Worm (Caenorhabditis elegans) whole organism, L4 larva: ENCODE data around the gene gur-5.

ENCODE experiments used
- D1046.2 ChIP-seq: fragments of 200-800 bp; sonication (Bioruptor generic); IDR thresholded peaks from 2 replicates; pipeline ENCODE4 v1.3.6; 2022; ENCODE audit warnings: missing genetic modification characterization, missing compliant biosample characterization
- F37D6.2 ChIP-seq: sonication (generic microtip); optimal IDR thresholded peaks from 2 replicates; lab custom pipeline; 2016; ENCODE audit warnings: mild to moderate bottlenecking, missing genetic modification characterization, missing compliant biosample characterization
- R02D3.7 ChIP-seq: fragments of 150-350 bp; sonication (generic microtip); optimal IDR thresholded peaks from 3 replicates; lab custom pipeline; 2014; ENCODE audit warnings: missing biosample characterization, missing genetic modification characterization
- T26A8.4 ChIP-seq: fragments of 200-800 bp; sonication (Bioruptor generic); IDR thresholded peaks from 2 replicates; pipeline ENCODE4 v1.3.6; 2022; ENCODE audit warnings: missing genetic modification characterization, missing compliant biosample characterization
- aha-1 ChIP-seq: fragments of 150-350 bp; peaks from one replicate; lab custom pipeline; 2014; ENCODE audit warnings: missing biosample characterization, missing genetic modification characterization
- ama-1 ChIP-seq: fragments of 150-350 bp; optimal IDR thresholded peaks from 2 replicates; lab custom pipeline; 2014; ENCODE audit warnings: inconsistent platforms, mixed read lengths
- attf-4 ChIP-seq: sonication (generic microtip); optimal IDR thresholded peaks from 3 replicates; lab custom pipeline; 2017; ENCODE audit warnings: missing biosample characterization, missing genetic modification characterization
- ceh-82 ChIP-seq: sonication (generic microtip); optimal IDR thresholded peaks from 2 replicates; lab custom pipeline; 2017; ENCODE audit warnings: missing biosample characterization, missing genetic modification characterization
- daf-12 ChIP-seq: fragments of 150-350 bp; optimal IDR thresholded peaks from 2 replicates; lab custom pipeline; 2014; ENCODE audit warnings: missing biosample characterization, missing genetic modification reagents, missing genetic modification characterization
- daf-16 ChIP-seq, 3 experiments: sonication (generic microtip); optimal IDR thresholded peaks; 2 replicates each; lab custom pipeline; 2016 to 2017; ENCODE audit warnings: missing genetic modification characterization in 3 of 3, missing genetic modification reagents in 3 of 3, mild to moderate bottlenecking in 2 of 3, missing compliant biosample characterization in 2 of 3, missing biosample characterization in 1 of 3, moderate library complexity in 1 of 3
- daf-19 ChIP-seq: fragments of 200-800 bp; sonication (Bioruptor generic); conservative IDR thresholded peaks from 2 replicates; pipeline ENCODE4 v1.3.6; 2022; ENCODE audit warnings: missing genetic modification characterization, missing compliant biosample characterization
- dmd-6 ChIP-seq: fragments of 200-800 bp; sonication (Bioruptor generic); IDR thresholded peaks from 2 replicates; pipeline ENCODE4 v1.3.6; 2022; ENCODE audit warnings: missing genetic modification reagents, missing genetic modification characterization, missing compliant biosample characterization
- dmd-8 ChIP-seq: fragments of 200-800 bp; sonication (Bioruptor generic); IDR thresholded peaks from 2 replicates; pipeline ENCODE4 v1.3.6; 2022; ENCODE audit warnings: missing genetic modification characterization, missing compliant biosample characterization
- duxl-1 ChIP-seq: sonication (generic microtip); optimal IDR thresholded peaks from 2 replicates; lab custom pipeline; 2016; ENCODE audit warnings: mild to moderate bottlenecking, missing genetic modification characterization, moderate library complexity, missing compliant biosample characterization; ENCODE audit not compliant: poor library complexity
- dve-1 ChIP-seq: sonication (generic microtip); optimal IDR thresholded peaks from 2 replicates; lab custom pipeline; 2017; ENCODE audit warnings: antibody characterized with exemption, mild to moderate bottlenecking, missing genetic modification characterization, missing compliant biosample characterization; ENCODE audit not compliant: insufficient read depth
- egl-27 ChIP-seq: sonication (generic microtip); optimal IDR thresholded peaks from 3 replicates; lab custom pipeline; 2017; ENCODE audit warnings: missing biosample characterization, missing genetic modification reagents, missing genetic modification characterization
- egl-43 ChIP-seq: fragments of 200-800 bp; sonication (Bioruptor generic); IDR thresholded peaks from 2 replicates; pipeline ENCODE4 v1.3.6; 2022; ENCODE audit warnings: missing genetic modification reagents, missing genetic modification characterization, missing compliant biosample characterization
- fkh-10 ChIP-seq: fragments of 150-350 bp; optimal IDR thresholded peaks from 2 replicates; lab custom pipeline; 2014; ENCODE audit warnings: missing biosample characterization, missing genetic modification reagents, missing genetic modification characterization
- hif-1 ChIP-seq, 2 experiments: sonication (generic microtip); optimal IDR thresholded peaks; 2 replicates each; lab custom pipeline; 2016 to 2017; ENCODE audit warnings: missing compliant biosample characterization in 2 of 2, missing genetic modification characterization in 2 of 2, missing genetic modification reagents in 2 of 2, missing genotype in 2 of 2, mild to moderate bottlenecking in 1 of 2
- hlh-30 ChIP-seq: sonication (generic microtip); optimal IDR thresholded peaks from 2 replicates; lab custom pipeline; 2017; ENCODE audit warnings: antibody characterized with exemption, mild to moderate bottlenecking, missing genetic modification characterization, missing compliant biosample characterization; ENCODE audit not compliant: insufficient read depth
- hmg-1.1 ChIP-seq: fragments of 200-800 bp; sonication (Bioruptor generic); IDR thresholded peaks from 2 replicates; pipeline ENCODE4 v1.3.6; 2022; ENCODE audit warnings: missing genetic modification reagents, missing genetic modification characterization, missing compliant biosample characterization
- jun-1 ChIP-seq: fragments of 150-350 bp; optimal IDR thresholded peaks from 2 replicates; lab custom pipeline; 2014; ENCODE audit warnings: missing biosample characterization, missing genetic modification reagents, missing genetic modification characterization
- lim-7 ChIP-seq: fragments of 200-800 bp; sonication (Bioruptor generic); IDR thresholded peaks from 2 replicates; pipeline ENCODE4 v1.3.6; 2022; ENCODE audit warnings: missing genetic modification characterization, missing compliant biosample characterization
- lin-13 ChIP-seq: fragments of 150-350 bp; optimal IDR thresholded peaks from 2 replicates; lab custom pipeline; 2014; ENCODE audit warnings: missing biosample characterization, missing genetic modification reagents, missing genetic modification characterization
- lin-15B ChIP-seq: fragments of 150-350 bp; sonication (generic microtip); optimal IDR thresholded peaks from 3 replicates; lab custom pipeline; 2014; ENCODE audit warnings: missing biosample characterization, missing genetic modification characterization
- lin-38 ChIP-seq: fragments of 200-800 bp; sonication (Bioruptor generic); IDR thresholded peaks from 2 replicates; pipeline ENCODE4 v1.3.6; 2022; ENCODE audit warnings: missing genetic modification reagents, missing genetic modification characterization, missing compliant biosample characterization
- lir-3 ChIP-seq: sonication (generic microtip); optimal IDR thresholded peaks from 2 replicates; lab custom pipeline; 2016; ENCODE audit warnings: mild to moderate bottlenecking, missing genetic modification characterization, missing compliant biosample characterization
- madf-5 ChIP-seq, 2 experiments: fragments of 200-800 bp; sonication (Bioruptor generic); IDR thresholded peaks; 2 replicates each; pipeline ENCODE4 v1.3.6; 2022; ENCODE audit warnings: missing compliant biosample characterization in 2 of 2, missing genetic modification characterization in 2 of 2
- madf-9 ChIP-seq: fragments of 200-800 bp; sonication (Bioruptor generic); conservative IDR thresholded peaks from 2 replicates; pipeline ENCODE4 v1.3.6; 2022; ENCODE audit warnings: missing genetic modification reagents, missing genetic modification characterization, missing compliant biosample characterization
- mdl-1 ChIP-seq, 2 experiments: fragments of 150-350 bp in 1 of 2; sonication (generic microtip) in 1 of 2; optimal IDR thresholded peaks; 2 replicates each; lab custom pipeline; 2014 to 2017; ENCODE audit warnings: missing biosample characterization in 2 of 2, missing genetic modification characterization in 2 of 2
- mep-1 ChIP-seq: fragments of 150-350 bp; sonication (generic microtip); optimal IDR thresholded peaks from 3 replicates; lab custom pipeline; 2014; ENCODE audit warnings: missing biosample characterization, missing genetic modification characterization
- nhr-11 ChIP-seq: fragments of 150-350 bp; optimal IDR thresholded peaks from 2 replicates; lab custom pipeline; 2014; ENCODE audit warnings: missing biosample characterization, missing genetic modification characterization
- nhr-237 ChIP-seq: sonication (generic microtip); optimal IDR thresholded peaks from 2 replicates; lab custom pipeline; 2017; ENCODE audit warnings: missing biosample characterization, missing genetic modification characterization
- nhr-41 ChIP-seq: fragments of 200-800 bp; sonication (Bioruptor generic); IDR thresholded peaks from 2 replicates; pipeline ENCODE4 v1.3.6; 2022; ENCODE audit warnings: missing genetic modification reagents, missing genetic modification characterization, missing compliant biosample characterization
- nhr-48 ChIP-seq: sonication (generic microtip); optimal IDR thresholded peaks from 2 replicates; lab custom pipeline; 2016; ENCODE audit warnings: mild to moderate bottlenecking, missing genetic modification characterization, missing compliant biosample characterization
- nhr-76 ChIP-seq: fragments of 150-350 bp; optimal IDR thresholded peaks from 2 replicates; lab custom pipeline; 2014; ENCODE audit warnings: missing biosample characterization, missing genetic modification characterization
- nhr-77 ChIP-seq: fragments of 150-350 bp; optimal IDR thresholded peaks from 2 replicates; lab custom pipeline; 2014; ENCODE audit warnings: missing biosample characterization, missing genetic modification characterization
- pha-4 ChIP-seq, 2 experiments: fragments of 150-350 bp in 1 of 2; fragments of 200-800 bp in 1 of 2; sonication (Bioruptor generic) in 1 of 2; IDR thresholded peaks in 1 of 2; optimal IDR thresholded peaks in 1 of 2; 2 replicates each; pipeline versions ENCODE4 v1.3.6 to Lab custom; 2014 to 2022; ENCODE audit warnings: missing genetic modification characterization in 2 of 2, missing genetic modification reagents in 2 of 2, missing biosample characterization in 1 of 2, missing compliant biosample characterization in 1 of 2
- pqm-1 ChIP-seq: sonication (generic microtip); optimal IDR thresholded peaks from 2 replicates; lab custom pipeline; 2017; ENCODE audit warnings: missing biosample characterization, missing genetic modification characterization
- rbr-2 ChIP-seq: sonication (generic microtip); optimal IDR thresholded peaks from 2 replicates; lab custom pipeline; 2016; ENCODE audit warnings: missing genotype, missing genetic modification characterization, missing compliant biosample characterization
- saeg-2 ChIP-seq: fragments of 200-800 bp; sonication (Bioruptor generic); IDR thresholded peaks from 2 replicates; pipeline ENCODE4 v1.3.6; 2022; ENCODE audit warnings: missing genetic modification reagents, missing genetic modification characterization, missing compliant biosample characterization
- sdz-12 ChIP-seq: fragments of 200-800 bp; sonication (Bioruptor generic); optimal IDR thresholded peaks from 2 replicates; lab custom pipeline; 2018; ENCODE audit warnings: mild to moderate bottlenecking, missing genetic modification characterization, missing compliant biosample characterization
- snpc-4 ChIP-seq: fragments of 150-350 bp; optimal IDR thresholded peaks from 2 replicates; lab custom pipeline; 2014; ENCODE audit warnings: missing biosample characterization, missing genetic modification characterization
- spr-1 ChIP-seq: sonication (generic microtip); optimal IDR thresholded peaks from 2 replicates; lab custom pipeline; 2016; ENCODE audit warnings: mild to moderate bottlenecking, missing genetic modification characterization, missing compliant biosample characterization
- tag-97 ChIP-seq: fragments of 200-800 bp; sonication (Bioruptor generic); IDR thresholded peaks from 2 replicates; pipeline ENCODE4 v1.3.6; 2022; ENCODE audit warnings: missing genetic modification characterization, missing compliant biosample characterization
- unc-39 ChIP-seq: sonication (generic microtip); optimal IDR thresholded peaks from 2 replicates; lab custom pipeline; 2017; ENCODE audit warnings: missing biosample characterization, missing genetic modification characterization
- zfp-2 ChIP-seq: sonication (generic microtip); optimal IDR thresholded peaks from 2 replicates; lab custom pipeline; 2016; ENCODE audit warnings: mild to moderate bottlenecking, missing genetic modification characterization, missing compliant biosample characterization
- zfp-3 ChIP-seq: fragments of 200-800 bp; sonication (Bioruptor generic); conservative IDR thresholded peaks from 2 replicates; pipeline ENCODE4 v1.3.6; 2022; ENCODE audit warnings: missing genetic modification reagents, missing genetic modification characterization, missing compliant biosample characterization
- zip-11 ChIP-seq: fragments of 200-800 bp; sonication (Bioruptor generic); IDR thresholded peaks from 2 replicates; pipeline ENCODE4 v1.3.6; 2022; ENCODE audit warnings: missing genetic modification characterization, missing compliant biosample characterization
- zip-2 ChIP-seq: fragments of 150-350 bp; optimal IDR thresholded peaks from 2 replicates; lab custom pipeline; 2014; ENCODE audit warnings: missing biosample characterization, missing genetic modification characterization
- ztf-7 ChIP-seq: fragments of 150-350 bp; optimal IDR thresholded peaks from 2 replicates; lab custom pipeline; 2014; ENCODE audit warnings: missing biosample characterization, missing genetic modification characterization

Gene gur-5

ce11 chrII:5330206-5330686 lies 45.1 kb downstream of the gur-5 start (continued):
- TF ChIP-seq pqm-1, result peak; percentile 30
- TF ChIP-seq dve-1 (tag; lab: Kevin White, UChicago), result peak; percentile 90
- no peak for TF ChIP-seq egl-27 (tag; lab: Kevin White, UChicago)
- peak; percentile 18 for TF ChIP-seq zip-2 (tag; lab: Kevin White, UChicago)
- TF ChIP-seq hif-1 (tag; optimal IDR thresholded peaks at IDR 0.05; lab: Kevin White, UChicago), result peak; percentile 9 to 71
- TF ChIP-seq lin-13, result peak; percentile 65
- no peak for TF ChIP-seq zip-11
- peak; percentile 36 for TF ChIP-seq lin-38
- TF ChIP-seq mep-1 (tag; lab: Kevin White, UChicago), result peak; percentile 68
- peak; percentile 52 for TF ChIP-seq ztf-7 (tag; lab: Kevin White, UChicago)
- TF ChIP-seq nhr-76 (tag; lab: Kevin White, UChicago), result peak; percentile 41
- TF ChIP-seq aha-1 (tag; lab: Kevin White, UChicago), result peak; percentile 77
- TF ChIP-seq daf-16 (GFP tag; optimal IDR thresholded peaks at IDR 0.05; lab: Kevin White, UChicago), result peak in 1 of 2 experiments; percentile 39
- TF ChIP-seq daf-16 (tag; optimal IDR thresholded peaks at IDR 0.05; lab: Kevin White, UChicago), result peak; percentile 23
- TF ChIP-seq unc-39 (tag; lab: Kevin White, UChicago), result no peak
- no peak for TF ChIP-seq nhr-237 (tag; lab: Kevin White, UChicago)
- TF ChIP-seq lir-3 (tag; lab: Kevin White, UChicago), result no peak
- 0 out of 2 replicates have a peak, but pooled peaks have one; percentile 60 for TF ChIP-seq madf-9 (GFP tag; lab: Robert Waterston, UW)
- TF ChIP-seq attf-4 (tag; lab: Kevin White, UChicago), result no peak
- peak; percentile 68 for TF ChIP-seq rbr-2 (tag; lab: Kevin White, UChicago)
- no peak for TF ChIP-seq ceh-82 (tag; lab: Kevin White, UChicago)
- TF ChIP-seq mdl-1 (tag; optimal IDR thresholded peaks at IDR 0.05; lab: Kevin White, UChicago), result peak; percentile 74 to 92
- no peak for TF ChIP-seq spr-1 (tag; lab: Kevin White, UChicago)
- 0 out of 2 replicates have a peak, but pooled peaks have one; percentile 27 for TF ChIP-seq zfp-3
- peak; percentile 74 for TF ChIP-seq hmg-1.1
- TF ChIP-seq lin-15B (tag; lab: Kevin White, UChicago), result no peak
- TF ChIP-seq nhr-77, result peak; percentile 76
- TF ChIP-seq tag-97 (GFP tag; lab: Robert Waterston, UW), result no peak
- TF ChIP-seq T26A8.4, result peak; percentile 64
- TF ChIP-seq saeg-2, result 0 out of 2 replicates have a peak, but pooled peaks have one; percentile 42
- TF ChIP-seq ama-1 (lab: Kevin White, UChicago), result no peak
- no peak for TF ChIP-seq D1046.2 (GFP tag; lab: Robert Waterston, UW)
- TF ChIP-seq egl-43, result no peak
- TF ChIP-seq hlh-30 (tag; lab: Kevin White, UChicago), result peak; percentile 94
- no peak for TF ChIP-seq lim-7 (GFP tag; lab: Robert Waterston, UW)
- TF ChIP-seq duxl-1 (tag; lab: Kevin White, UChicago), result no peak
- no peak for TF ChIP-seq madf-5 (GFP tag; IDR thresholded peaks at IDR 0.05; lab: Robert Waterston, UW)
- no peak for TF ChIP-seq F37D6.2 (tag; lab: Kevin White, UChicago)
- peak; percentile 72 for TF ChIP-seq jun-1 (tag; lab: Kevin White, UChicago)
- no peak for TF ChIP-seq sdz-12 (GFP tag; lab: Kevin White, UChicago)
- no peak for TF ChIP-seq daf-19 (GFP tag; lab: Robert Waterston, UW)
- peak; percentile 90 for TF ChIP-seq nhr-48
- no peak for TF ChIP-seq daf-12 (tag; lab: Kevin White, UChicago)
- peak; percentile 98 for TF ChIP-seq dmd-6 (GFP tag; lab: Robert Waterston, UW)
- TF ChIP-seq nhr-41 (GFP tag; lab: Robert Waterston, UW), result no peak
- TF ChIP-seq dmd-8 (GFP tag; lab: Robert Waterston, UW), result no peak
- TF ChIP-seq nhr-11 (tag; lab: Kevin White, UChicago), result peak; percentile 63
- TF ChIP-seq R02D3.7, result no peak
- peak; percentile 74; the same call in 1 of the 2 replicates for TF ChIP-seq pha-4 (GFP tag; IDR thresholded peaks at IDR 0.05; lab: Robert Waterston, UW)
- peak; percentile 57 for TF ChIP-seq pha-4 (tag; optimal IDR thresholded peaks at IDR 0.05; lab: Kevin White, UChicago)
- no peak for TF ChIP-seq fkh-10 (GFP tag; lab: Kevin White, UChicago)
- TF ChIP-seq snpc-4, result no peak
- TF ChIP-seq zfp-2 (tag; lab: Kevin White, UChicago), result no peak
